Worm (Caenorhabditis elegans): ENCODE data around the gene qui-1.
"Not testable (repeated sequence)": the region's sequence is repeated elsewhere in the genome, so short reads cannot be mapped to it uniquely, and the experiment has no call there.

Gene qui-1

DNA sequence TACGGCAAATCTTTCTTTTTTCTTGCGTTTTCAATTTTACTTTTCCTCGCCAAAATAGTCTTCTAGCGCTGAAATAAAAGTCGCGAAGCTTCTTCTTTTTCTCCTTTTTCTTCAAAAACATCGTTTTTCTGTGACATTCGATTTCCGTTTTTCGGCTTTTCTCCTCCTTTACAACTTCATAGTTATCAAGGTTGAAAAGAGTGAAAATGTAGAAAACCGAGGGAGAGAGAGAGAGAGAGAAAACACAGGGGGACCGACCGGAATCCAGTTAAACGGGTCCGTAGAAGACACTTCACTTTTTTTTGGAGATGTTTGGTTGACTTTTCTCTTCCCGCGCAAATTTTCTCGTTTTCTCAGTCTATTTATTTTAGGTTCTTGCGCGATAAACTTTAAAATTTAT is 2.6 kb downstream of the qui-1 start:
- TF ChIP-seq nhr-42 (GFP tag; IDR thresholded peaks at IDR 0.05), result no peak
- no peak for TF ChIP-seq ceh-82 (tag; optimal IDR thresholded peaks at IDR 0.05)
- peak; percentile 77 for TF ChIP-seq fkh-10 (GFP tag; optimal IDR thresholded peaks at IDR 0.05)

ce11 chrIV:13574733-13575132 is 13.1 kb downstream of the qui-1 start, which contains the start of gene srd-10:
TSS of gene srd-10 (plus strand) at chrIV:13575033.
- TF ChIP-seq zag-1 (tag; optimal IDR thresholded peaks at IDR 0.05), result no peak
- TF ChIP-seq daf-19 (GFP tag; conservative IDR thresholded peaks at IDR 0.05), result no peak
- peak; percentile 46 for TF ChIP-seq aha-1 (tag)

- TF ChIP-seq madf-9 (GFP tag; conservative IDR thresholded peaks at IDR 0.05), result no peak
- peak; percentile 94 for TF ChIP-seq nhr-102 (tag; optimal IDR thresholded peaks at IDR 0.05)
- peak in 1 of 2 experiments; percentile 76 for TF ChIP-seq unc-62 (GFP tag; optimal IDR thresholded peaks at IDR 0.05 in 1 of 2)
- no peak for TF ChIP-seq unc-62 (tag; optimal IDR thresholded peaks at IDR 0.05)
Observed at ce11 chrIV:13575673-13576072, 14.0 kb downstream of the qui-1 start.

- TF ChIP-seq zip-2, hlh-11, hif-1 (tag; optimal IDR thresholded peaks at IDR 0.05): not testable (repeated sequence)
Observed at ce11 chrIV:13578174-13578573, 16.5 kb downstream of the qui-1 start, which contains the start of gene Y45F10B.8. TSS of gene Y45F10B.8 (minus strand) at chrIV:13578274.

ce11 chrIV:13578953-13579352 is 17.3 kb downstream of the qui-1 start, which contains the start of gene sru-16:
TSS of gene sru-16 (plus strand) at chrIV:13579253.
- TF ChIP-seq ceh-44 (GFP tag; IDR thresholded peaks at IDR 0.05); rbr-2 (tag; optimal IDR thresholded peaks at IDR 0.05); lin-1 (GFP tag; IDR thresholded peaks at IDR 0.05): not testable (repeated sequence)

DNA sequence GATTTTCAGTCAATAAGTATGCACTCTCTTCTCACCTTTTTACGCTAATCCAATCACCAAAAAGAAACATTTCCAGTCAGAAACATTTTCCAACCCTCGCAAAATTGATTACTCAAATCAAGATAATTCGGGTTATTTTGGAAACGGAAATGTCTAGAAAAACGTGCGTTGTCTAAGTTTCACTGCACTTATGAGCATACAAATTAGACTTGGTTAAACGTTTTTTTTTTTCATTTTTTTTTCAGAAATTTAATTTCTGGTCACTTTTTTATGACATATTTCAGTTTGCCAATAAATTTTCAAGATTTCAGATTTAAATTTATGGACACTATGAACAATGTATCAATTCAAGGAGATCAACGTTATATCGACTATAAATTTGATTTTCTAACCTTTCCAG is 21.2 kb downstream of the qui-1 start, which contains the start of gene sru-12:
sru-12 (plus strand) TSS at position 301 of the 400 bp plus-strand sequence.
- TF ChIP-seq daf-19 (GFP tag; conservative IDR thresholded peaks at IDR 0.05) (no peak), lim-7 (GFP tag; IDR thresholded peaks at IDR 0.05) (no peak), nhr-6 (tag; optimal IDR thresholded peaks at IDR 0.05) (no peak), rbr-2 (tag; optimal IDR thresholded peaks at IDR 0.05) (no peak), lin-29 (GFP tag; IDR thresholded peaks at IDR 0.05) (no peak), ZK337.2 (GFP tag; IDR thresholded peaks at IDR 0.05) (no peak), hlh-11 (tag; optimal IDR thresholded peaks at IDR 0.05) (no peak), ztf-7 (tag; optimal IDR thresholded peaks at IDR 0.05) (no peak), Y75B8A.6 (GFP tag; IDR thresholded peaks at IDR 0.05) (no peak), jun-1 (tag; optimal IDR thresholded peaks at IDR 0.05) (no peak), egl-27 (tag; optimal IDR thresholded peaks at IDR 0.05) (no peak), cey-2 (tag; optimal IDR thresholded peaks at IDR 0.05; ENCODE audit: borderline replicate concordance, insufficient read depth) (no peak), egl-43 (GFP tag; IDR thresholded peaks at IDR 0.05) (no peak), saeg-2 (GFP tag; IDR thresholded peaks at IDR 0.05) (no peak), zfp-3 (GFP tag; conservative IDR thresholded peaks at IDR 0.05) (no peak), ama-1 (optimal IDR thresholded peaks at IDR 0.05) (no peak)

- TF ChIP-seq nhr-102 (tag; optimal IDR thresholded peaks at IDR 0.05) (no peak), snpc-1.2 (GFP tag; IDR thresholded peaks at IDR 0.05) (no peak), set-16 (GFP tag; IDR thresholded peaks at IDR 0.05) (no peak), nhr-6 (tag; optimal IDR thresholded peaks at IDR 0.05) (no peak), lin-1 (GFP tag; IDR thresholded peaks at IDR 0.05) (no peak)
Observed at ce11 chrIV:13584646-13585045, 23.0 kb downstream of the qui-1 start, which contains the start of gene sru-11. TSS of gene sru-11 (plus strand) at chrIV:13584946.

Measured in whole organism, L4 larva.